Fruit fly (Drosophila melanogaster): ENCODE data around the gene nsl1.

The nsl1 gene

dm6 chr3R:15803502-15804461, 10.2 kb downstream of the nsl1 start, which contains the start of gene alpha-Man-IIb:
TSS of gene alpha-Man-IIb (plus strand) at chr3R:15804248.
- no peak for TF ChIP-seq scrt (GFP tag; optimal IDR thresholded peaks at IDR 0.05)
- TF ChIP-seq CG1647 (GFP tag; optimal IDR thresholded peaks at IDR 0.05), result no peak
- TF ChIP-seq CG3281 (GFP tag; optimal IDR thresholded peaks at IDR 0.05), result peak; percentile 1
- TF ChIP-seq Oli (tag; optimal IDR thresholded peaks at IDR 0.05), result no peak
- no peak for TF ChIP-seq Bdp1 (GFP tag; optimal IDR thresholded peaks at IDR 0.05)
- peak; percentile 4 for TF ChIP-seq CG18476 (GFP tag; optimal IDR thresholded peaks at IDR 0.05)
- TF ChIP-seq cg (GFP tag; optimal IDR thresholded peaks at IDR 0.05), result peak; percentile 70
- TF ChIP-seq TFAM (GFP tag; optimal IDR thresholded peaks at IDR 0.05), result no peak
- no peak for TF ChIP-seq slou (GFP tag; optimal IDR thresholded peaks at IDR 0.05)
- peak; percentile 65; the same call in 2 of the 3 replicates for TF ChIP-seq CG7963 (GFP tag; IDR thresholded peaks at IDR 0.05; ENCODE audit: partially characterized antibody)
- no peak for TF ChIP-seq Fer3 (tag; optimal IDR thresholded peaks at IDR 0.05)
- TF ChIP-seq CG5180 (GFP tag; optimal IDR thresholded peaks at IDR 0.05), result no peak
- TF ChIP-seq tup (GFP tag; optimal IDR thresholded peaks at IDR 0.05), result peak; percentile 15
- TF ChIP-seq sens-2 (GFP tag; IDR thresholded peaks at IDR 0.05), result no peak
- TF ChIP-seq CG16863 (GFP tag; optimal IDR thresholded peaks at IDR 0.05), result no peak
- TF ChIP-seq tx (GFP tag; optimal IDR thresholded peaks at IDR 0.05), result no peak
- no peak for TF ChIP-seq E2f1 (GFP tag; IDR thresholded peaks at IDR 0.05)
- no peak for TF ChIP-seq CG3726 (GFP tag; IDR thresholded peaks at IDR 0.05)
- TF ChIP-seq CG14710 (tag; optimal IDR thresholded peaks at IDR 0.05), result peak; percentile 48
- TF ChIP-seq Hr3 (GFP tag; optimal IDR thresholded peaks at IDR 0.05), result no peak
- TF ChIP-seq HHEX (GFP tag; optimal IDR thresholded peaks at IDR 0.05), result peak; percentile 13
- TF ChIP-seq CG3065 (GFP tag; optimal IDR thresholded peaks at IDR 0.05), result no peak
- TF ChIP-seq crc (GFP tag; optimal IDR thresholded peaks at IDR 0.05), result no peak
- no peak for TF ChIP-seq CG4328 (GFP tag; optimal IDR thresholded peaks at IDR 0.05)
- TF ChIP-seq Tbp (GFP tag; optimal IDR thresholded peaks at IDR 0.05), result peak; percentile 7
- no peak; the same call in 1 of the 2 replicates for TF ChIP-seq chm (GFP tag; IDR thresholded peaks at IDR 0.05)
- TF ChIP-seq Spps (tag; optimal IDR thresholded peaks at IDR 0.05), result no peak
- TF ChIP-seq gcm2 (GFP tag; optimal IDR thresholded peaks at IDR 0.05), result no peak
- TF ChIP-seq Mes4 (GFP tag; optimal IDR thresholded peaks at IDR 0.05), result no peak
- peak; percentile 98 for TF ChIP-seq CG11560 (tag; IDR thresholded peaks at IDR 0.05)
- TF ChIP-seq caup (GFP tag; optimal IDR thresholded peaks at IDR 0.05; ENCODE audit: severe bottlenecking), result no peak
- no peak for TF ChIP-seq CG8359 (GFP tag; optimal IDR thresholded peaks at IDR 0.05; ENCODE audit: borderline replicate concordance)
- TF ChIP-seq CG15479 (GFP tag; optimal IDR thresholded peaks at IDR 0.05), result no peak
- no peak for TF ChIP-seq CG5953 (GFP tag; IDR thresholded peaks at IDR 0.05)
- no peak for TF ChIP-seq corto (GFP tag; optimal IDR thresholded peaks at IDR 0.05)
- TF ChIP-seq CG1024 (GFP tag; IDR thresholded peaks at IDR 0.05), result peak; percentile 48
- no peak for TF ChIP-seq CG7372 (GFP tag; IDR thresholded peaks at IDR 0.05)
- peak; percentile 77 for TF ChIP-seq CG12659 (GFP tag; optimal IDR thresholded peaks at IDR 0.05)
- no peak for TF ChIP-seq CG17912 (GFP tag; optimal IDR thresholded peaks at IDR 0.05)
- TF ChIP-seq chinmo (GFP tag; IDR thresholded peaks at IDR 0.05; ENCODE audit: partially characterized antibody), result 0 out of 4 replicates have a peak, but pooled peaks have one; percentile 39
- no peak for TF ChIP-seq CG13296 (GFP tag; optimal IDR thresholded peaks at IDR 0.05)
- TF ChIP-seq pzg (GFP tag; optimal IDR thresholded peaks at IDR 0.05), result peak; percentile 75
- TF ChIP-seq toy (GFP tag; IDR thresholded peaks at IDR 0.05), result no peak
- peak; percentile 4 to 33 for TF ChIP-seq bsh (GFP tag; optimal IDR thresholded peaks at IDR 0.05)
- no peak for TF ChIP-seq CG12236 (GFP tag; optimal IDR thresholded peaks at IDR 0.05)
- no peak for TF ChIP-seq pb (GFP tag; optimal IDR thresholded peaks at IDR 0.05)
- peak; percentile 41; the same call in 1 of the 2 replicates for TF ChIP-seq CG14441 (GFP tag; IDR thresholded peaks at IDR 0.05)
- peak; percentile 2 for TF ChIP-seq ftz-f1 (GFP tag; optimal IDR thresholded peaks at IDR 0.05)
